Fruit fly (Drosophila melanogaster) whole organism, pupa: Measurements from ENCODE around the gene CG15544.
A peak's percentile ranks its signal among the peaks of the same experiment; 100 is the strongest.

ENCODE experiments used
- CG10348 ChIP-seq: fragments of 200-800 bp; sonication (Bioruptor generic); IDR thresholded peaks from 2 replicates; pipeline ENCODE4 v1.3.6; 2022; ENCODE audit warnings: missing biosample characterization, missing genetic modification characterization
- CG12605 ChIP-seq: fragments of 200-800 bp; sonication (Bioruptor generic); IDR thresholded peaks from 2 replicates; pipeline ENCODE4 v1.3.6; 2022; ENCODE audit warnings: missing biosample characterization, missing genetic modification characterization
- CG13204 ChIP-seq: fragments of 200-800 bp; sonication (Bioruptor generic); optimal IDR thresholded peaks from 2 replicates; lab custom pipeline; 2018; ENCODE audit warnings: missing biosample characterization, mild to moderate bottlenecking, missing genetic modification characterization, moderate library complexity
- CG14655 ChIP-seq: fragments of 200-800 bp; sonication (Bioruptor generic); optimal IDR thresholded peaks from 3 replicates; lab custom pipeline; 2017; ENCODE audit warnings: mild to moderate bottlenecking, missing biosample characterization, missing genetic modification reagents, missing genetic modification characterization
- CG15710 ChIP-seq: fragments of 200-800 bp; sonication (Bioruptor generic); optimal IDR thresholded peaks from 2 replicates; lab custom pipeline; 2018; ENCODE audit warnings: missing biosample characterization, mild to moderate bottlenecking, missing genetic modification characterization, moderate library complexity
- CG17806 ChIP-seq: fragments of 200-800 bp; sonication (Bioruptor generic); optimal IDR thresholded peaks from 2 replicates; lab custom pipeline; 2018; ENCODE audit warnings: missing biosample characterization, mild to moderate bottlenecking, missing genetic modification characterization, moderate library complexity
- CG32121 ChIP-seq: fragments of 200-800 bp; sonication (Bioruptor generic); IDR thresholded peaks from 2 replicates; pipeline ENCODE4 v1.3.6; 2022; ENCODE audit warnings: missing biosample characterization, missing genetic modification characterization
- CG34367 ChIP-seq: fragments of 200-800 bp; sonication (Bioruptor generic); optimal IDR thresholded peaks from 2 replicates; lab custom pipeline; 2018; ENCODE audit warnings: missing biosample characterization, mild to moderate bottlenecking, missing genetic modification characterization
- CG4496 ChIP-seq: fragments of 200-800 bp; sonication (Bioruptor generic); IDR thresholded peaks from 3 replicates; pipeline ENCODE4 v1.3.6; 2022; ENCODE audit warnings: missing biosample characterization, missing genetic modification characterization
- CG8159 ChIP-seq: fragments of 200-800 bp; sonication (Bioruptor generic); optimal IDR thresholded peaks from 3 replicates; lab custom pipeline; 2018; ENCODE audit warnings: missing biosample characterization, mild to moderate bottlenecking, missing genetic modification characterization, moderate library complexity
- CG8301 ChIP-seq: fragments of 200-800 bp; sonication (Bioruptor generic); optimal IDR thresholded peaks from 2 replicates; lab custom pipeline; 2018; ENCODE audit warnings: missing biosample characterization, mild to moderate bottlenecking, missing genetic modification characterization
- CG9948 ChIP-seq: fragments of 200-800 bp; sonication (Bioruptor generic); optimal IDR thresholded peaks from 2 replicates; lab custom pipeline; 2018; ENCODE audit warnings: missing biosample characterization, mild to moderate bottlenecking, missing genetic modification characterization, moderate library complexity
- D1 ChIP-seq: fragments of 200-800 bp; sonication (Bioruptor generic); optimal IDR thresholded peaks from 2 replicates; lab custom pipeline; 2018; ENCODE audit warnings: missing biosample characterization, mild to moderate bottlenecking, missing genetic modification characterization, moderate library complexity
- EcR ChIP-seq: fragments of 200-800 bp; sonication (Bioruptor generic); optimal IDR thresholded peaks from 3 replicates; lab custom pipeline; 2019; ENCODE audit warnings: missing biosample characterization, missing genetic modification characterization, mild to moderate bottlenecking, moderate library complexity, missing genetic modification reagents
- Ets98B ChIP-seq: fragments of 200-800 bp; sonication (Bioruptor generic); IDR thresholded peaks from 2 replicates; pipeline ENCODE4 v1.3.6; 2022; ENCODE audit warnings: missing biosample characterization, missing genetic modification characterization
- Pif1A ChIP-seq: fragments of 200-800 bp; sonication (Bioruptor generic); optimal IDR thresholded peaks from 3 replicates; lab custom pipeline; 2016; ENCODE audit warnings: missing biosample characterization, missing genetic modification characterization
- Pif1B ChIP-seq: fragments of 200-800 bp; sonication (Bioruptor generic); optimal IDR thresholded peaks from 3 replicates; lab custom pipeline; 2016; ENCODE audit warnings: missing biosample characterization, missing genetic modification characterization
- Snoo ChIP-seq: fragments of 200-800 bp; sonication (Bioruptor generic); optimal IDR thresholded peaks from 3 replicates; lab custom pipeline; 2017; ENCODE audit warnings: missing biosample characterization, mild to moderate bottlenecking, missing genetic modification characterization, inconsistent platforms
- fd96Ca ChIP-seq: fragments of 200-800 bp; sonication (Bioruptor generic); IDR thresholded peaks from 3 replicates; pipeline ENCODE4 v1.3.6; 2022; ENCODE audit warnings: missing biosample characterization, missing genetic modification characterization
- gl ChIP-seq: fragments of 200-800 bp; sonication (Bioruptor generic); optimal IDR thresholded peaks from 2 replicates; lab custom pipeline; 2018; ENCODE audit warnings: missing biosample characterization, mild to moderate bottlenecking, missing genetic modification characterization
- rn ChIP-seq: fragments of 200-800 bp; sonication (Bioruptor generic); IDR thresholded peaks from 2 replicates; pipeline ENCODE4 v1.3.6; 2022; ENCODE audit warnings: missing biosample characterization, missing genetic modification characterization

The CG15544 gene

DNA sequence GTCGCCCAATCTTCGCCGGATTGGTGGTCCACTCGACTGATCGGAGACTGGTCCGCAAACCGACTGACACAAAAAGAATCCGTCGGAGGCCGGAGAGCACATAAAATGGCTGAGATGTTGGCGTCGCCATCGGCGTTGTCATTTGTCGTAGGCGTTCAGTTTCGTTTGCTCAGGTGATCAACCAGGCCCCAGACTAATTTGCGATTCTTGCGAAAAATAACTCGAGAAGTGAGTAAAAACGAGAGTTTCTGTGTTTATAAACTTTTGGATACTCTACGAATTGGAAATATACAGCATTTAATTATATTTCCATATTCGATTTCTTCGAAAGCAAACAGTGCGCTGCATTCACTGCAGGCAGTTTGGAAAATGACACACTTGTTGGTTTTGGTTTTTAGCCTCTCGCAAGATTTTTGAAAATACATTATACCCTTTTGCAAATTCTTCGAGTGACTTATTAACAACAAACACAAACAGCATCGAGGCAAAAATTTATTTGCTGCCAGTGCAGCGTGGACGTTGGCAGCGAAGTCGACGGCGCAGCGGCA, 48.6 kb downstream of the CG15544 start, which contains the start of gene CG15546:
Gene CG15546, minus strand, starts transcription at position 51 of the 548 bp plus-strand sequence.
- TF ChIP-seq CG13204 (no peak), EcR (GFP tag; lab: Kevin White, UChicago) (no peak), CG32121 (peak; percentile 88), D1 (tag; lab: Kevin White, UChicago) (no peak), fd96Ca (GFP tag; lab: Robert Waterston, UW) (peak; percentile 87), rn (GFP tag; lab: Robert Waterston, UW) (no peak), Snoo (tag; lab: Kevin White, UChicago) (no peak), CG4496 (GFP tag; lab: Robert Waterston, UW) (peak; percentile 78), CG15710 (tag; lab: Kevin White, UChicago) (no peak), CG12605 (peak; percentile 32; the same call in 1 of the 2 replicates), CG14655 (GFP tag; lab: Kevin White, UChicago) (no peak), CG34367 (tag; lab: Kevin White, UChicago) (no peak), CG9948 (tag; lab: Kevin White, UChicago) (no peak), gl (tag; lab: Kevin White, UChicago) (no peak), CG8301 (tag; lab: Kevin White, UChicago) (no peak), Ets98B (GFP tag; lab: Robert Waterston, UW) (peak; percentile 79), CG17806 (tag; lab: Kevin White, UChicago) (no peak), Pif1B (no peak), Pif1A (GFP tag; lab: Kevin White, UChicago) (no peak), CG10348 (peak; percentile 59; the same call in 1 of the 2 replicates), CG8159 (tag; lab: Kevin White, UChicago) (no peak)
- TF ChIP-seq, all 21 proteins: peak for 6

DNA sequence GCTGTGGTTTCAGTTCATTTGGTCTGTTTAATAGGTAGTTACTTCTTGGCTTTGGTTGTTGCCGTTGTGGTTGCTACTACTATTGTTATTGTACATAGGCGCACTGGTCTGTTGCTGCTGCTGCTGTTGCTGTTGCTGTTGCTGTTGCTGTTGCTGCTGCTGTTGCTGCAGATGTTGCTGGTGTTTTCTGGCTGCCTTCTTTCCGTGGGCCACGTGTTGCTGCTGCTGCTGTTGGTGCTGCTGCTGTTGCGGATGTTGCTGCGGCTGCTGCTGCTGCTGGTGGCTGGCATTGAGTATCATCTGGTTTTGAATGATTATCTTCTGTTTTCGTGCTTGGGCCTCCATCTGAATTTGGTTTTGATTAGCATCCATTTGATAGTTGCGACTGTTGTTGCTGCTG, 50.5 kb downstream of the CG15544 start:
- TF ChIP-seq CG8301 (tag; lab: Kevin White, UChicago) (no peak), CG12605 (no peak), CG34367 (tag; lab: Kevin White, UChicago) (no peak), CG14655 (GFP tag; lab: Kevin White, UChicago) (no peak), EcR (GFP tag; lab: Kevin White, UChicago) (no peak), gl (tag; lab: Kevin White, UChicago) (no peak), Pif1B (no peak), Snoo (tag; lab: Kevin White, UChicago) (no peak), CG15710 (tag; lab: Kevin White, UChicago) (no peak), CG32121 (no peak), CG9948 (tag; lab: Kevin White, UChicago) (no peak), Pif1A (GFP tag; lab: Kevin White, UChicago) (no peak), CG4496 (GFP tag; lab: Robert Waterston, UW) (no peak), CG8159 (tag; lab: Kevin White, UChicago) (no peak), CG10348 (no peak), rn (GFP tag; lab: Robert Waterston, UW) (no peak), CG17806 (tag; lab: Kevin White, UChicago) (no peak), CG13204 (no peak), Ets98B (GFP tag; lab: Robert Waterston, UW) (no peak), D1 (tag; lab: Kevin White, UChicago) (no peak)
- TF ChIP-seq, all 21 proteins: peak for 0

DNA sequence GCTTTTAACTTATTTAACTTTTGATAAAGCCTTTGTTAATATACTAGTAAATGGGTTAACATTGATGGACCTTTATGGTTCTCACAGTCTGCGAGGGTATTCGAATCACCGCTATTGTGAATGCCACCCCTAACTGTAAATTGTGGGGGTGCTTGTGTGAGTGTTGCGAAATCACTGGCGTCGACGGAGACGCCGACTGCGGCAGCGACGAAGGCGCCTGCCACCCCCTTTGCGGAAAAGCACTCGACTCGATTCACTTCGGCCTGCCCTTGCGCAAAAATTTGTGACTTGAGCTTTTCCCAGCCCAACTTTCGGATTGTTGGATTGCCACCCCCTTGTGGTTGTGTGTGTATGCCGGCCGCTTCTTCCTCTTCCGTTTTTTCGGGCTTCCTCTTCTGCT, 52.4 kb downstream of the CG15544 start:
- no peak for TF ChIP-seq CG34367 (tag; lab: Kevin White, UChicago)
- TF ChIP-seq D1 (tag; lab: Kevin White, UChicago): no peak
- TF ChIP-seq EcR (GFP tag; lab: Kevin White, UChicago): no peak
- TF ChIP-seq CG15710 (tag; lab: Kevin White, UChicago): no peak
- TF ChIP-seq CG9948 (tag; lab: Kevin White, UChicago): no peak
- TF ChIP-seq rn (GFP tag; lab: Robert Waterston, UW): no peak
- no peak for TF ChIP-seq CG8159 (tag; lab: Kevin White, UChicago)
- TF ChIP-seq Pif1A (GFP tag; lab: Kevin White, UChicago): no peak
- TF ChIP-seq CG10348: no peak
- no peak for TF ChIP-seq CG4496 (GFP tag; lab: Robert Waterston, UW)
- no peak for TF ChIP-seq Snoo (tag; lab: Kevin White, UChicago)
- no peak for TF ChIP-seq Pif1B

DNA sequence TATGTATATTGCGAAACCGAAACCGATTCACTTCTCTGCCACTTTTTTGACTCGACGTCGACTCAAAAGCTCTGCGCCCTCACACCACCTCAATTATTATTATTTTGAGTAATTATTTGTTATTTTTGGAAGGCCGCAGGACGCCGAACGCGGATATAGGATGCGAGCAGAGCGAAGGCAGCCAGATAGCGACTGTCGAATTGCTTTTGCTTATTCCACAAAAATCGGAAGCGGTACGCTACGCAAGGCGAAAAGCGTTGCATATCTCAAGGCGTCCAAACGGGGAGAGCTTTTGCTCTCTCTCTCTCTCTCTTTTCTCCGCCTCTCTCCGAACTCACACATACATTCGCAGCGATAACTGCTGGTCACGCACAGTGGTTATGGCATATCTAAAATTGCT, 53.3 kb downstream of the CG15544 start, which contains the start of gene CG12071:
Gene CG12071, minus strand, starts transcription at position 134 of the 400 bp plus-strand sequence.
- peak; percentile 12 for TF ChIP-seq CG13204
- peak; percentile 27; the same call in 1 of the 3 replicates for TF ChIP-seq CG4496 (GFP tag; lab: Robert Waterston, UW)
- TF ChIP-seq CG8301 (tag; lab: Kevin White, UChicago): no peak

DNA sequence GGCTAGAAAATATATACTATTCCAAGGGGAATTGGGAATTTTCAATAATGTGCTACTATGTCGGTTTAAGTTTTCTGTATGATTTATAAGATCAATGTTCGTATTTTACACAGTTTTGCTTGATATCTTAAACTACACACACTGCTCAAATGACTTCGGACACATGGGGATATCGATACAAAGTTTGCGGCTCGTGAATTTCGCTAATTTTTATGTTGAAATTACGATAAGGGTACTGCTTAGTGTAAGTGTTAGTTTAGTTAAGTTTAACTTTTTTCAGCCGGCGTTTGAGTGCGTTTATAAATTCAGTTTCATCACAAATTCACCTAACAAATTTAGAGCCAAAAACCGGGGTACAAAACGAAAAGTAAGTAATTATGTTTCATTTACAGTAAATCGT, 55.8 kb downstream of the CG15544 start, which contains the start of gene CG15547:
Gene CG15547, minus strand, starts transcription at position 101 of the 400 bp plus-strand sequence.
- TF ChIP-seq Pif1B (no peak), Snoo (tag; lab: Kevin White, UChicago) (no peak), CG13204 (no peak), Ets98B (GFP tag; lab: Robert Waterston, UW) (no peak), CG17806 (tag; lab: Kevin White, UChicago) (no peak), EcR (GFP tag; lab: Kevin White, UChicago) (no peak), D1 (tag; lab: Kevin White, UChicago) (no peak), CG34367 (tag; lab: Kevin White, UChicago) (no peak), Pif1A (GFP tag; lab: Kevin White, UChicago) (no peak)

DNA sequence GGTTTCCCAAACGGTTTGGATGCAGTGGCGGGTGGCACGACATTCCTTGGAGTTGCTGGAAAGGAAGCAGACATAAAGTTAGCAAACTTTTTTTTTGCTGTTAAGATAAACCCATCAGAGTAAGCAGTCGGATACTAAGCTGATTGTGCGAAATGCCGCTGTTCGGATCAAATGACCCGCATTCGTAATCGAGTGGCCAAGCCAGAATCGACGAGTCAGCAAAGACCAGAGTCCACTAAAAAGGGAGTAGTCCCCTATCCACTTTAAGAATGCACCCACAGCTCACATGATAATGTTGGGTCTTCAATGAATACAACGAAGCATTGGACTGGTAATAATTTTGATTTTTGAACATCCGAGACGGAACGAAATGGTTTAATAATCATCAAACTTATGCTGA, 59.2 kb downstream of the CG15544 start:
- TF ChIP-seq Pif1A (GFP tag; lab: Kevin White, UChicago) (no peak), gl (tag; lab: Kevin White, UChicago) (no peak), EcR (GFP tag; lab: Kevin White, UChicago) (no peak), Snoo (tag; lab: Kevin White, UChicago) (no peak), CG15710 (tag; lab: Kevin White, UChicago) (no peak), CG8301 (tag; lab: Kevin White, UChicago) (no peak), CG4496 (GFP tag; lab: Robert Waterston, UW) (no peak), CG9948 (tag; lab: Kevin White, UChicago) (no peak), CG10348 (no peak), CG12605 (no peak), Ets98B (GFP tag; lab: Robert Waterston, UW) (no peak), CG8159 (tag; lab: Kevin White, UChicago) (no peak), CG34367 (tag; lab: Kevin White, UChicago) (no peak), CG14655 (GFP tag; lab: Kevin White, UChicago) (no peak), CG32121 (no peak)
